Fruit fly (Drosophila melanogaster) whole organism, embryonic: ENCODE results near the gene lili.
A peak's percentile ranks its signal among the peaks of the same experiment; 100 is the strongest.

Experiments
- C15 ChIP-seq: fragments of 200-800 bp; sonication (Bioruptor generic); IDR thresholded peaks from 3 replicates; pipeline ENCODE4 v1.3.6; 2022; ENCODE audit warnings: missing biosample characterization, missing genetic modification characterization
- CG34422 ChIP-seq: fragments of 200-800 bp; sonication (Bioruptor generic); IDR thresholded peaks from 3 replicates; pipeline ENCODE4 v1.3.6; 2022; ENCODE audit warnings: missing biosample characterization, missing genetic modification characterization
- CG4282 ChIP-seq: fragments of 200-800 bp; sonication (Bioruptor generic); optimal IDR thresholded peaks from 2 replicates; lab custom pipeline; 2016; ENCODE audit warnings: missing biosample characterization, missing genetic modification characterization
- CG9727 ChIP-seq: fragments of 200-800 bp; sonication (Bioruptor generic); optimal IDR thresholded peaks from 3 replicates; lab custom pipeline; 2017; ENCODE audit warnings: missing biosample characterization, mild to moderate bottlenecking, missing genetic modification characterization
- Ravus ChIP-seq: fragments of 200-800 bp; sonication (Bioruptor generic); IDR thresholded peaks from 2 replicates; pipeline ENCODE4 v1.3.6; 2022; ENCODE audit warnings: missing biosample characterization, missing genetic modification characterization
- Sox102F ChIP-seq: fragments of 200-800 bp; sonication (Bioruptor generic); optimal IDR thresholded peaks from 2 replicates; lab custom pipeline; 2018; ENCODE audit warnings: missing biosample characterization, mild to moderate bottlenecking, missing genetic modification characterization, moderate library complexity
- TFAM ChIP-seq: fragments of 200-800 bp; sonication (Bioruptor generic); optimal IDR thresholded peaks from 2 replicates; lab custom pipeline; 2017; ENCODE audit warnings: missing biosample characterization, missing genetic modification characterization, inconsistent platforms
- ash1 ChIP-seq: fragments of 200-800 bp; sonication (Bioruptor generic); optimal IDR thresholded peaks from 2 replicates; lab custom pipeline; 2018; ENCODE audit warnings: missing biosample characterization, mild to moderate bottlenecking, missing genetic modification characterization
- gce ChIP-seq: fragments of 200-800 bp; sonication (Bioruptor generic); IDR thresholded peaks from 3 replicates; pipeline ENCODE4 v1.3.6; 2022; ENCODE audit warnings: missing biosample characterization, missing genetic modification characterization
- jing ChIP-seq: fragments of 200-800 bp; sonication (Bioruptor generic); optimal IDR thresholded peaks from 2 replicates; lab custom pipeline; 2018; ENCODE audit warnings: missing biosample characterization, mild to moderate bottlenecking, missing genetic modification characterization

DNA sequence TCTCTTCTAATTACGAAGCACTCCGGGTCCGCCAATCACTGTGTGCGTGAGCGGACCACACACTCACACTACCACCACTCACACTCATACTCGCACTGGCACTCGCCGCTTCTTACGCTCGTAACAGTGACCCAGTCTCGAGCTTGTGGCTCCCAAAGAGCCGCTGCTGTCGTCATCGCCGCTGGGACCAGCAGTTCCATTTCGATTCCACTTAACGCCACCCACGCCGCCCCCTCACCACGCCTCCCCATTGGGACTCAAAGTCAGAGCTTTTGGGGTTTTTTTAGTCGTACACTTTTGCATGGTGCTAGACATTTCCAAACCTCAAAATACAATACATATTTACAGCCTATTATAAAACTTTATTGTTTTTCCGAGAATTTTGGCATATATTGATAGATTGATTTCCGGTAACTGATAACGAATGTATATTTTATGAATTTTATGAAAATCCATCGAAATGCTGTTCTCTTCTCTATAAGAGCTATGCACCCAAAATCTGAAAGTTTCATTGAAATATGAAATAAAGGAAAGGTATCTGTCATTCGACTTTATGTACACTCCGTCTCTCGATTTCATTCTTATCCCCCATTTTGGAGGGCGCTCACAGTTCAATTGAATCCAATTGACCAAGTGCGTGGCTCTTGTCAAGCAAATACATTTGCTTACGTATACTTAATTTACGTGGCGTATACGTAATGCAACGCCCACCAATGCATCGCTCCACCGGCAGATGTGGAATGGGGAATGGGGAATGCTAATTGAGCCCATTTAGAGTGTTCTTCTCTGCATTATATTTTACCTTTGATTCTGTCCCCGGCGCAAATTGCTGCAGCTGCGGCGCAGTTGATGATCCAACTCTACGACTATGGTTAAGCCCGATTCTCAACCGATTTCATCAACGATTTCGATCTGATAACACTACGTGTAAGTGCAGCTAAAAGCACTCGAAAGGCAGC is 42.3 kb downstream of the lili start, which contains the start of gene CG42331:
- TF ChIP-seq TFAM (GFP tag; lab: Kevin White, UChicago) = no peak
- peak; percentile 55 for TF ChIP-seq CG9727 (GFP tag; lab: Kevin White, UChicago)
- no peak for TF ChIP-seq ash1 (GFP tag; lab: Kevin White, UChicago)
- peak; percentile 76 for TF ChIP-seq Sox102F
- TF ChIP-seq C15 (GFP tag; lab: Robert Waterston, UW) = no peak
- TF ChIP-seq gce (GFP tag; lab: Robert Waterston, UW) = no peak
- TF ChIP-seq Ravus (GFP tag; lab: Robert Waterston, UW) = no peak; the same call in 1 of the 2 replicates
- 0 out of 3 replicates have a peak, but pooled peaks have one; percentile 50 for TF ChIP-seq CG34422
- TF ChIP-seq jing (GFP tag; lab: Kevin White, UChicago) = peak; percentile 26
- TF ChIP-seq CG4282 (GFP tag; lab: Kevin White, UChicago) = no peak
